Worm (Caenorhabditis elegans) whole organism, L1 larva: ENCODE measurements around the gene set-8.

ENCODE experiments used
- Y116A8C.19 ChIP-seq: sonication (generic microtip); optimal IDR thresholded peaks from 2 replicates; lab custom pipeline; 2016; ENCODE audit warnings: missing compliant biosample characterization, missing genetic modification characterization, borderline replicate concordance
- efl-1 ChIP-seq, 4 experiments: fragments of 150-350 bp; optimal IDR thresholded peaks in 3 of 4; peaks in 1 of 4; 1 replicate in 1 of 4; 2 replicates in 3 of 4; lab custom pipeline; 2014; ENCODE audit warnings: missing biosample characterization in 2 of 4, missing genetic modification characterization in 2 of 4, missing genetic modification reagents in 2 of 4
- grh-1 ChIP-seq: fragments of 200-800 bp; sonication (Bioruptor generic); IDR thresholded peaks from 2 replicates; pipeline ENCODE4 v1.3.6; 2022; ENCODE audit warnings: missing genetic modification reagents, missing genetic modification characterization, missing compliant biosample characterization
- lin-39 ChIP-seq: fragments of 150-350 bp; optimal IDR thresholded peaks from 2 replicates; lab custom pipeline; 2014; ENCODE audit warnings: missing biosample characterization, missing genetic modification reagents, missing genetic modification characterization
- lsy-2 ChIP-seq, 2 experiments: fragments of 150-350 bp; optimal IDR thresholded peaks; 2 replicates each; lab custom pipeline; 2014; ENCODE audit warnings: missing biosample characterization in 2 of 2, missing genetic modification characterization in 2 of 2
- nhr-11 ChIP-seq: fragments of 150-350 bp; optimal IDR thresholded peaks from 2 replicates; lab custom pipeline; 2014; ENCODE audit warnings: missing biosample characterization, missing genetic modification characterization
- snpc-4 ChIP-seq: fragments of 150-350 bp; optimal IDR thresholded peaks from 2 replicates; lab custom pipeline; 2014; ENCODE audit warnings: missing biosample characterization, missing genetic modification characterization
- unc-62 ChIP-seq: fragments of 150-350 bp; optimal IDR thresholded peaks from 2 replicates; lab custom pipeline; 2014; ENCODE audit warnings: missing biosample characterization, missing genetic modification reagents, missing genetic modification characterization
- unc-86 ChIP-seq: sonication (generic microtip); optimal IDR thresholded peaks from 2 replicates; lab custom pipeline; 2016; ENCODE audit warnings: missing genetic modification characterization, missing compliant biosample characterization
- vab-15 ChIP-seq: sonication (generic microtip); optimal IDR thresholded peaks from 2 replicates; lab custom pipeline; 2017; ENCODE audit warnings: missing genotype, mild to moderate bottlenecking, missing genetic modification characterization, missing compliant biosample characterization

DNA sequence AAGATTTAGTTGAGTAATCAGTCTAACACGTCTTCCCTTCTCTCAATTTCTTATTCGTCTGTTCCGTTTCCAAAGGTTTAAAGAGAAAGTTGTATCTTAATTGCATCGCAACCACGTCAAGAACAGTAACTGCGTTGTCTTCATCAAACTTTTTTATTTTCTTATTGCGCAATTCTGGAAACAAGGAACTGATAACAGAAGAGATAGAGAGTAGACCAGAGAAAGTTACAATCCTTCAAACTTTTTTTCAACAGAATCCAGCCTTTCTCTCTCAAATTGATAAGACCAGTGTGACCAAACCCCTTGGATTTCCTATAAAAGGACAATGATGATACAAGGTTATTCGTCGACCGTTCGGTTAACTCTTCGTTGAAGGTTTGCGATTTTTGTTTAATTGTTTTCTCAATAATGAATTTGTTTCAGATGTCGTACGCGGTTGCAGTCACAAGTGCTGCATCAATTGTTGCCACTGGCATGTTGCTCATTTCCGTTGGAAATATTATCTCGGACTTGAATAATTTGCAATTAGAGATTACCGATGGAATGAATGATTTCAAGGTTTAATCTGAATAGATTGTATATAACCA, 22.6 kb downstream of the set-8 start, which contains the start of gene col-184:
- TF ChIP-seq Y116A8C.19 (no peak), lin-39 (no peak), unc-86 (tag; lab: Kevin White, UChicago) (no peak), grh-1 (GFP tag; lab: Robert Waterston, UW) (no peak), nhr-11 (tag; lab: Kevin White, UChicago) (no peak), vab-15 (tag; lab: Kevin White, UChicago) (no peak), unc-62 (GFP tag; lab: Kevin White, UChicago) (no peak), efl-1 (optimal IDR thresholded peaks at IDR 0.05; lab: Kevin White, UChicago) (no peak), efl-1 (GFP tag; optimal IDR thresholded peaks at IDR 0.05 in 1 of 2; lab: Kevin White, UChicago) (no peak), snpc-4 (no peak), lsy-2 (tag; optimal IDR thresholded peaks at IDR 0.05; lab: Kevin White, UChicago) (no peak)
